Fruit fly (Drosophila melanogaster): ENCODE results near the gene CG6729.

Gene CG6729

DNA sequence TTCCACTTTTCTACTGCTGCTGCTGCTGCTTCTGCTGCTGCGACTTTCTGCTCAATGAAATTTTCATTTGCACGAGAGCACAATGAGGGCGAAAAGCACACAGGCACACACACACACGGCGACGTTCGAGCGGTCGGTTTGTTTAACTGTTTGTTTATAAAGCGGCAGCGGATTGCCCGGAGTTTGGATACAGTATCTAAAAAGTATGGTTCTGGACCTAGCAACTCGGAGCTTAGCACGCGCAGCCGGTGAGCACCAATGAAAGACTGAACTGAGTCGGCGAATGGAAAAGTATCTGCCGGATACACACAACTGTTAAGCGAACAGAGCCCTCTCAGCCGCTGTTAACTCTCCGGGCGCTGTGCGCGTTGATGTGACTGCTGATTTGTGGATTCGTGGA, 12.3 kb upstream of the CG6729 start, which contains the start of gene CG17124:
Gene CG17124 (minus strand): TSS at position 277 of the 400 bp plus-strand sequence.
- TF ChIP-seq psq (optimal IDR thresholded peaks at IDR 0.05) (no peak), usp (GFP tag; optimal IDR thresholded peaks at IDR 0.05) (no peak), pan (optimal IDR thresholded peaks at IDR 0.05) (no peak), Dll (optimal IDR thresholded peaks at IDR 0.05) (no peak), EcR (GFP tag; optimal IDR thresholded peaks at IDR 0.05) (no peak), CG8478 (optimal IDR thresholded peaks at IDR 0.05) (no peak)

DNA sequence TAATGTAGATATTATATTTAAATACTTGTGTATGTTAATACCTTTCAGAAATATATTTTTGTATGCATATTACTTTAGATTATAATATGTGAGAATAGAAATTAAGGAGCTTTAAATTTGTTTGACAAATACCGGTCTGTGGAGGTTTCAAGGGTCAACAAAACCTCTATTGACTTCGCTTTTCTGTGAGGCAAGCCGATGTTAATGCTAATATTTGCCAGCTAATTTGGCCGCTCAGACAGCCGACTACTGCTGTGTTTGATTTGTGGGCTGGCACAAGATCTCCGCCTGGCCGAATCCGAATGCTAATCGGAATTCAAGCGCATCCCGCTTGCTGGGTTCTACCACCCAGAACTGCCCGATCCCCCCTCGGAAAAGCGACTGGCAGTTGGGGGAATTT, 10.9 kb upstream of the CG6729 start:
- TF ChIP-seq psq (optimal IDR thresholded peaks at IDR 0.05): no peak
- TF ChIP-seq CG8478 (optimal IDR thresholded peaks at IDR 0.05): no peak
- no peak for TF ChIP-seq EcR (GFP tag; optimal IDR thresholded peaks at IDR 0.05)
- TF ChIP-seq Dll (optimal IDR thresholded peaks at IDR 0.05): no peak
- TF ChIP-seq pan (optimal IDR thresholded peaks at IDR 0.05): no peak
- no peak for TF ChIP-seq usp (GFP tag; optimal IDR thresholded peaks at IDR 0.05)

DNA sequence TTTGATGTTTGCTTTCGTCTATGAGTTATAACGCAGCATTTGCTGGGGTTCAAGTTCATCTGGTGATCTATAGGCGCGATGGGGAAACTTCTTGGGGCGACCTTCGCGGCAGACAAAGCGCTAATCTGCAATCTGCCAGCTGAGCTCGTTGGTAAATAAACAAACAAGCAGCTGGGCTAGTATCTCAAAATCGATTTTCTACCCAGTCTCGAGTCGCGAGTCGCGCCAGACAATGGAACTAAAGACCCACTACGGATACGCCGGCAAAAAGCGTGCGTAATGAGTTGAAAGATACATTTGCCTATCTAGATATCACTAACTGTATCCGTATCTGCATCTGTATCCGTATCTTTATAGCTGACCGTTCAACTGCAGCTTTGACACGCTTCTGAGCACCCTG, 9.9 kb upstream of the CG6729 start:
- TF ChIP-seq CG8478 (optimal IDR thresholded peaks at IDR 0.05) (no peak), EcR (GFP tag; optimal IDR thresholded peaks at IDR 0.05) (no peak), psq (optimal IDR thresholded peaks at IDR 0.05) (no peak)

DNA sequence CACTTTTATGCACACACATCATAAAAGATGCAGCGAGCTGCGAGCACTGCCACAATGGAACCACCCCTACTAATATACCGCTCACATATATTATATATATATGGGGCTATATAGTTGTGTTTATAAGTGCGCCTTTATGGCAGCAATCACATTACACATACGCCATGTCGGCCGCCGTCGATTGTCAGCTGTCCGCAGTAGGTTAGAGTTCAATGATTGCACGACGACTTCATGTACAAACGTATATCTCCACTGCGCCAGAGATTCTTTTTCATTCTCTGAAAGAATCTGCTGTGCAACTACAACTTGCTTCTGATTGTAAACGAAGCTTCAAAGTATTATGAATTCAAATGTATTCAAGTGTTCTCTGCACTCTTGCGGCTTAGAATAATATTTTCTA, 8.9 kb upstream of the CG6729 start:
- no peak for TF ChIP-seq Dll (optimal IDR thresholded peaks at IDR 0.05)
- TF ChIP-seq pan (optimal IDR thresholded peaks at IDR 0.05): no peak
- peak in 1 of 2 experiments; percentile 31 for TF ChIP-seq EcR (GFP tag; optimal IDR thresholded peaks at IDR 0.05)

dm6 chr2L:10751879-10752620, 8.3 kb upstream of the CG6729 start:
- TF ChIP-seq usp (GFP tag; optimal IDR thresholded peaks at IDR 0.05): no peak
- TF ChIP-seq pan (optimal IDR thresholded peaks at IDR 0.05): no peak
- no peak for TF ChIP-seq Dll (optimal IDR thresholded peaks at IDR 0.05)
- TF ChIP-seq EcR (GFP tag; optimal IDR thresholded peaks at IDR 0.05): no peak
- TF ChIP-seq psq (optimal IDR thresholded peaks at IDR 0.05): no peak
- TF ChIP-seq CG8478 (optimal IDR thresholded peaks at IDR 0.05): no peak

DNA sequence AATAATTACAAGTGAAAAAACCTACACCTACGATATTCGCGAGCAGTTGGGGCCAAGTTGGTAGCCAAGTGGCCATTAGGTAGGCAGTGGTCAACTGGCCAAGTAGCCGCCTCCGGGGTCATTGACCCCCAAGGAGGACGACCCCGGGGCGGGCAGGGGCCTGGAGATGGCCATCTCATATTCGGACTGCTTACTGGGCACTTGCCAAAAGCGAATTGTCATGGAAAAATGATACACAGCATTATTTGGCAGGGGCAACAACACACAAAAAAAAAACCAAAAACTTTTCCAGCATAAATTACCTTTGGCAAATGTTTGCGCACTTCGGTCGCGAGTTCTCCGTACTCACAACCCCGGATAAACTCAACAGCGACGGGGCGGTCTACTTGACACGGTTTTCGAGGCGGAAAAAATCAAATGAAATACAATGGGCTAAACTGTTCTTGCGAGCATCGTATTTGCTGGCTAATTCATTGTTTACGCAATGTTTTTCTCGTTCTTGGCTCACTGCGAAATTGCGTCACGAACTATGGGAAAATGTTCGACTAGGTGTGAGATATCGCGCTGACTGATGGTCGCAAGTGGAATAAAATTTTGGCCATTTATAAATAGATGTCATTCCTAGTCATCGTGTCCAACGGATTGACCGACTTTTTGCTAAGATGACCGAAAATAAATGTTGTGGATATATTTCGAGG, 7.3 kb upstream of the CG6729 start:
- TF ChIP-seq pan (optimal IDR thresholded peaks at IDR 0.05) (no peak), EcR (GFP tag; optimal IDR thresholded peaks at IDR 0.05) (peak in 1 of 2 experiments; percentile 44), Dll (optimal IDR thresholded peaks at IDR 0.05) (no peak), psq (optimal IDR thresholded peaks at IDR 0.05) (no peak), CG8478 (optimal IDR thresholded peaks at IDR 0.05) (no peak), usp (GFP tag; optimal IDR thresholded peaks at IDR 0.05) (no peak)

DNA sequence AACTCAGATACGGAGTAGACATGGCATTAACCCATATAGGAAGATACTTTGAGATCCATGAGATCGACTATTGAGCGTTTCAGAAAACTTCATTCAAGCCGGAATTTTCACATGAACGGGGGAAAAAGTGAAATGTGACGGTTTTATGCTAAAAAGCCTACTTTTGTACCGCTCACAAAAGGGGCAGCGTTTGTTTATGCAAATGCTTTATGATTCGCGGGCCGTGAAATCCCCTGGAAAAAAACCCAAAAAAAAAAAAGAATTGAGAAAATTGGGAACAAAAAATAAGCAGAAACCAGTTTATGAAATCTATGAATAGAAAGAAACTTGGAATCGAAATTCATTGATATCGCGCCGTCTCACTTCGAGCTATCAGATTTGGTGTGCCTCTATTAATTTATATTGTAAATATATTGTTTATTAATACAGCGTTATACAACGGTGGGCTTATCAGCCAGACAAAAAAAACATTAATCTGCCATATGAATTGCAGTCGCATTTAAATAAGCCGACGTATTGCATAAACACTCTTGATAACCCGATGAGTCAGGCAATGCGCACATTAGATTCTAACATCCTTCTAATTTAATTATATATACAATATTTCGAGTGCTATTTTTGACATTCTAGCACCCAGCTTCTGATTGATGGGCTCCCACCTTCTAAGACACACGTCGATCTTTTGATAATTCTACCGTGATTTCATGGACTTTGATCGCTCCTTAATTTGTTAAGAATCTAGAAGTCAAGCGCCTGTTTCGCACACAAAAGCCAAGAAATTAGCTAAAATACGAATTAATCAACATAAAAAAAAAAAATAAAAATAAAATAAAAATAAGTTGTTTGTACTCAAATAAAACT, 6.1 kb upstream of the CG6729 start:
- TF ChIP-seq Dll (optimal IDR thresholded peaks at IDR 0.05) (no peak), pan (optimal IDR thresholded peaks at IDR 0.05) (no peak)

dm6 chr2L:10748218-10748617, 4.5 kb upstream of the CG6729 start:
- TF ChIP-seq Dll (optimal IDR thresholded peaks at IDR 0.05) (no peak), EcR (GFP tag; optimal IDR thresholded peaks at IDR 0.05) (no peak), usp (GFP tag; optimal IDR thresholded peaks at IDR 0.05) (no peak), CG8478 (optimal IDR thresholded peaks at IDR 0.05) (no peak), pan (optimal IDR thresholded peaks at IDR 0.05) (no peak), psq (optimal IDR thresholded peaks at IDR 0.05) (no peak)

DNA sequence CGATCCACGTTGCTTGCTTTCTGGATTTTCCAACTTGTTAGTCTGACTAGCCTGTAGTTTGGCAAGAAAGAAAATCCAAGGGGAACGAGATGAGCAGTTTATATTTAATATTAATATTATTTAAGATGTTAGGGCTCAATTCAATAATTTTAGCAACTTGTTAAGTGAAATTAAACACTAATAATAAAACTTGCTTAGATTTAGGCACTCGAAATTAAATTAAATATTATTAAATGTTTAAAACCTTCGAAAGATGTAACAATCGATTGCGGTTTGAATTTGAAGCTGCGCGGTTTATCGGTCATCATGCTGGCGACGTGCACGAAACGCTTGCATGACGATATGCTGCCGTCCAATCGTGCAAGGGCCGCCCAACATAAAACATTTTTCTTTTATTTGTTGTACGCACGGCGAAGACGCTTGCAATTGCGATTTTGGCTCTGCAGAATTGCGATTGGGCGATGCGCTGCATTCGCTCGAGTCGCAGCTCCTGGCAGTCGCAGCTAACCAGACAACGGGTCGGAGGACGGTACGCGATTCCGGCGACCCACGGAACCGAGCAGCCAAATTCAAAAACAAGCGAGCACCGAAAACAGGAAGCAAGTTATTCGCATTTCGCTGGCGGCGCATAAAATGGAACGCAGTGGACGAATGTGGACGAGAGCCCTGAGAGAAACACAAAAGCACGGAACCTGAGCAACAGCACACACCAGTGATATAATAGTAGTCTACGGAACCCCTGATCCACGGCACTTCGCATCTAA, 6.6 kb downstream of the CG6729 start, which contains the start of the genes Vha16-5 and CG12299:
Gene Vha16-5 (minus strand): TSS at position 51 of the 764 bp plus-strand sequence.
Gene CG12299 (plus strand): TSS at position 353 of the 764 bp plus-strand sequence.
- no peak for TF ChIP-seq CG8478 (optimal IDR thresholded peaks at IDR 0.05)
- TF ChIP-seq pan (optimal IDR thresholded peaks at IDR 0.05): no peak
- TF ChIP-seq Dll (optimal IDR thresholded peaks at IDR 0.05): no peak
- TF ChIP-seq usp (GFP tag; optimal IDR thresholded peaks at IDR 0.05): no peak
- TF ChIP-seq psq (optimal IDR thresholded peaks at IDR 0.05): no peak
- TF ChIP-seq EcR (GFP tag; optimal IDR thresholded peaks at IDR 0.05): no peak

- TF ChIP-seq CG8478 (optimal IDR thresholded peaks at IDR 0.05) (no peak), usp (GFP tag; optimal IDR thresholded peaks at IDR 0.05) (no peak), Dll (optimal IDR thresholded peaks at IDR 0.05) (no peak), EcR (GFP tag; optimal IDR thresholded peaks at IDR 0.05) (no peak), pan (optimal IDR thresholded peaks at IDR 0.05) (no peak), psq (optimal IDR thresholded peaks at IDR 0.05) (no peak)
Observed at dm6 chr2L:10735923-10736322, 7.8 kb downstream of the CG6729 start, which contains the start of gene Nup107. Nup107 (minus strand) TSS chr2L:10736071.

- TF ChIP-seq CG8478 (optimal IDR thresholded peaks at IDR 0.05) (no peak), psq (optimal IDR thresholded peaks at IDR 0.05) (no peak), Dll (optimal IDR thresholded peaks at IDR 0.05) (no peak), EcR (GFP tag; optimal IDR thresholded peaks at IDR 0.05) (no peak)
Observed at dm6 chr2L:10732343-10732808, 11.4 kb downstream of the CG6729 start, which contains the start of the genes EMC3 and Dpy-30L1. EMC3 (minus strand) TSS chr2L:10732423. Dpy-30L1 (plus strand) TSS chr2L:10732653.

Data from whole organism.